Fruit fly (Drosophila melanogaster) S2 (cell line): Measurements from ENCODE around the gene RpS7.

Experiments used
- CG8478 ChIP-seq: fragments of >200 bp; optimal IDR thresholded peaks from 2 replicates; lab custom pipeline; 2018
- CTCF ChIP-seq, 2 experiments: fragments of >200 bp; optimal IDR thresholded peaks; 2 replicates each; lab custom pipeline; 2018

DNA sequence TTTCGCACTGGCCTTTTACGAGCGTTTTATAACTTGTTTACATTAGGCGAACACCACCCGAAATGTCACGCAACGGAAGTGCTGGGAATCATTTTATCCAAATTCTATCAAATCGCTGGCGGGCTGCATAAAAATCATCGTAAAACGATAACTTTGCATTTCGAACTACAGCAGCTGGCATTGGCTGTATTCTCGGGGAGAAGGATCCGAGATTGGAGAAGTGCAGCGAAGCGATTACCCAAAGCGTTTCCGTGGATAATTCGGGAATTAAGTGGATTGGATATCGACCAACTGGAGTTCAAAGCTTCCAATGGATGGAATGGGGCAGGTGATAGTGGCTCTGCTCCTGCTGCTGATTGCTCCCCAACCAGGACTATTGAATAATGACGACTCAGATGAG is 40.5 kb upstream of the RpS7 start, which contains the start of gene CG34299:
- TF ChIP-seq CG8478 (lab: Kevin White, UChicago) = no peak
- TF ChIP-seq CTCF (optimal IDR thresholded peaks at IDR 0.05; lab: Kevin White, UChicago) = no peak
